Worm (Caenorhabditis elegans) whole organism, L4 larva: ENCODE results near the gene W02B3.7.

ENCODE experiments used
- ZK337.2 ChIP-seq: fragments of 200-800 bp; sonication (Bioruptor generic); IDR thresholded peaks from 2 replicates; pipeline ENCODE4 v1.3.6; 2022; ENCODE audit warnings: missing genetic modification reagents, missing genetic modification characterization, missing compliant biosample characterization
- aha-1 ChIP-seq: fragments of 150-350 bp; peaks from one replicate; lab custom pipeline; 2014; ENCODE audit warnings: missing biosample characterization, missing genetic modification characterization
- ama-1 ChIP-seq: fragments of 150-350 bp; optimal IDR thresholded peaks from 2 replicates; lab custom pipeline; 2014; ENCODE audit warnings: inconsistent platforms, mixed read lengths
- ces-1 ChIP-seq: fragments of 150-350 bp; sonication (generic microtip); optimal IDR thresholded peaks from 4 replicates; lab custom pipeline; 2014; ENCODE audit warnings: missing biosample characterization, missing genetic modification reagents, missing genetic modification characterization
- daf-16 ChIP-seq, 3 experiments: sonication (generic microtip); optimal IDR thresholded peaks; 2 replicates each; lab custom pipeline; 2016 to 2017; ENCODE audit warnings: missing genetic modification characterization in 3 of 3, missing genetic modification reagents in 3 of 3, mild to moderate bottlenecking in 2 of 3, missing compliant biosample characterization in 2 of 3, missing biosample characterization in 1 of 3, moderate library complexity in 1 of 3
- dmd-6 ChIP-seq: fragments of 200-800 bp; sonication (Bioruptor generic); IDR thresholded peaks from 2 replicates; pipeline ENCODE4 v1.3.6; 2022; ENCODE audit warnings: missing genetic modification reagents, missing genetic modification characterization, missing compliant biosample characterization
- duxl-1 ChIP-seq: sonication (generic microtip); optimal IDR thresholded peaks from 2 replicates; lab custom pipeline; 2016; ENCODE audit warnings: mild to moderate bottlenecking, missing genetic modification characterization, moderate library complexity, missing compliant biosample characterization; ENCODE audit not compliant: poor library complexity
- fos-1 ChIP-seq: fragments of 150-350 bp; optimal IDR thresholded peaks from 2 replicates; lab custom pipeline; 2014; ENCODE audit warnings: missing biosample characterization, missing genetic modification characterization
- gei-8 ChIP-seq: fragments of 200-800 bp; sonication (Bioruptor generic); optimal IDR thresholded peaks from 2 replicates; lab custom pipeline; 2018; ENCODE audit warnings: mild to moderate bottlenecking, missing genetic modification characterization, missing compliant biosample characterization
- hif-1 ChIP-seq, 2 experiments: sonication (generic microtip); optimal IDR thresholded peaks; 2 replicates each; lab custom pipeline; 2016 to 2017; ENCODE audit warnings: missing compliant biosample characterization in 2 of 2, missing genetic modification characterization in 2 of 2, missing genetic modification reagents in 2 of 2, missing genotype in 2 of 2, mild to moderate bottlenecking in 1 of 2
- hlh-11 ChIP-seq: fragments of 200-800 bp; sonication (Bioruptor generic); optimal IDR thresholded peaks from 2 replicates; lab custom pipeline; 2018; ENCODE audit warnings: mild to moderate bottlenecking, missing genetic modification characterization, missing compliant biosample characterization
- hmg-1.1 ChIP-seq: fragments of 200-800 bp; sonication (Bioruptor generic); IDR thresholded peaks from 2 replicates; pipeline ENCODE4 v1.3.6; 2022; ENCODE audit warnings: missing genetic modification reagents, missing genetic modification characterization, missing compliant biosample characterization
- lin-29 ChIP-seq: fragments of 200-800 bp; sonication (Bioruptor generic); IDR thresholded peaks from 2 replicates; pipeline ENCODE4 v1.3.6; 2022; ENCODE audit warnings: missing genetic modification reagents, missing genetic modification characterization, missing compliant biosample characterization
- lin-38 ChIP-seq: fragments of 200-800 bp; sonication (Bioruptor generic); IDR thresholded peaks from 2 replicates; pipeline ENCODE4 v1.3.6; 2022; ENCODE audit warnings: missing genetic modification reagents, missing genetic modification characterization, missing compliant biosample characterization
- lin-39 ChIP-seq: fragments of 150-350 bp; optimal IDR thresholded peaks from 2 replicates; lab custom pipeline; 2014; ENCODE audit warnings: missing biosample characterization, missing genetic modification reagents, missing genetic modification characterization
- mdl-1 ChIP-seq, 2 experiments: fragments of 150-350 bp in 1 of 2; sonication (generic microtip) in 1 of 2; optimal IDR thresholded peaks; 2 replicates each; lab custom pipeline; 2014 to 2017; ENCODE audit warnings: missing biosample characterization in 2 of 2, missing genetic modification characterization in 2 of 2
- mdt-29 ChIP-seq: fragments of 200-800 bp; sonication (Bioruptor generic); IDR thresholded peaks from 2 replicates; pipeline ENCODE4 v1.3.6; 2022; ENCODE audit warnings: missing genetic modification reagents, missing genetic modification characterization, missing compliant biosample characterization
- nhr-102 ChIP-seq: sonication (generic microtip); optimal IDR thresholded peaks from 2 replicates; lab custom pipeline; 2016; ENCODE audit warnings: mild to moderate bottlenecking, missing genetic modification characterization, moderate library complexity, missing compliant biosample characterization
- nhr-111 ChIP-seq: fragments of 200-800 bp; sonication (Bioruptor generic); optimal IDR thresholded peaks from 2 replicates; lab custom pipeline; 2018; ENCODE audit warnings: mild to moderate bottlenecking, missing genetic modification characterization, missing compliant biosample characterization
- nhr-237 ChIP-seq: sonication (generic microtip); optimal IDR thresholded peaks from 2 replicates; lab custom pipeline; 2017; ENCODE audit warnings: missing biosample characterization, missing genetic modification characterization
- nhr-25 ChIP-seq: sonication (generic microtip); optimal IDR thresholded peaks from 2 replicates; lab custom pipeline; 2017; ENCODE audit warnings: missing genetic modification characterization, mild to moderate bottlenecking, missing compliant biosample characterization, antibody characterized with exemption, moderate library complexity, borderline replicate concordance; ENCODE audit not compliant: insufficient read depth
- nhr-28 ChIP-seq: fragments of 150-350 bp; optimal IDR thresholded peaks from 2 replicates; lab custom pipeline; 2014; ENCODE audit warnings: missing biosample characterization, missing genetic modification characterization
- nhr-6 ChIP-seq: fragments of 150-350 bp; optimal IDR thresholded peaks from 2 replicates; lab custom pipeline; 2014; ENCODE audit warnings: missing biosample characterization, missing genetic modification characterization
- nhr-76 ChIP-seq: fragments of 150-350 bp; optimal IDR thresholded peaks from 2 replicates; lab custom pipeline; 2014; ENCODE audit warnings: missing biosample characterization, missing genetic modification characterization
- nhr-77 ChIP-seq: fragments of 150-350 bp; optimal IDR thresholded peaks from 2 replicates; lab custom pipeline; 2014; ENCODE audit warnings: missing biosample characterization, missing genetic modification characterization
- pha-4 ChIP-seq, 2 experiments: fragments of 150-350 bp in 1 of 2; fragments of 200-800 bp in 1 of 2; sonication (Bioruptor generic) in 1 of 2; IDR thresholded peaks in 1 of 2; optimal IDR thresholded peaks in 1 of 2; 2 replicates each; pipeline versions ENCODE4 v1.3.6 to Lab custom; 2014 to 2022; ENCODE audit warnings: missing genetic modification characterization in 2 of 2, missing genetic modification reagents in 2 of 2, missing biosample characterization in 1 of 2, missing compliant biosample characterization in 1 of 2
- rbr-2 ChIP-seq: sonication (generic microtip); optimal IDR thresholded peaks from 2 replicates; lab custom pipeline; 2016; ENCODE audit warnings: missing genotype, missing genetic modification characterization, missing compliant biosample characterization
- set-16 ChIP-seq: fragments of 200-800 bp; sonication (Bioruptor generic); IDR thresholded peaks from 2 replicates; pipeline ENCODE4 v1.3.6; 2022; ENCODE audit warnings: missing genetic modification reagents, missing genetic modification characterization, missing compliant biosample characterization
- snpc-4 ChIP-seq: fragments of 150-350 bp; optimal IDR thresholded peaks from 2 replicates; lab custom pipeline; 2014; ENCODE audit warnings: missing biosample characterization, missing genetic modification characterization
- spr-3 ChIP-seq: fragments of 200-800 bp; sonication (Bioruptor generic); optimal IDR thresholded peaks from 2 replicates; lab custom pipeline; 2018; ENCODE audit warnings: mild to moderate bottlenecking, missing genetic modification characterization, missing compliant biosample characterization
- tag-97 ChIP-seq: fragments of 200-800 bp; sonication (Bioruptor generic); IDR thresholded peaks from 2 replicates; pipeline ENCODE4 v1.3.6; 2022; ENCODE audit warnings: missing genetic modification characterization, missing compliant biosample characterization
- unc-39 ChIP-seq: sonication (generic microtip); optimal IDR thresholded peaks from 2 replicates; lab custom pipeline; 2017; ENCODE audit warnings: missing biosample characterization, missing genetic modification characterization
- unc-62 ChIP-seq, 3 experiments: fragments of 150-350 bp in 1 of 3; sonication (generic microtip); optimal IDR thresholded peaks in 2 of 3; peaks in 1 of 3; 1 replicate in 1 of 3; 2 replicates in 2 of 3; lab custom pipeline; 2014 to 2017; ENCODE audit warnings: missing biosample characterization in 3 of 3, missing genetic modification characterization in 3 of 3, missing genetic modification reagents in 3 of 3, missing genotype in 1 of 3
- zip-2 ChIP-seq: fragments of 150-350 bp; optimal IDR thresholded peaks from 2 replicates; lab custom pipeline; 2014; ENCODE audit warnings: missing biosample characterization, missing genetic modification characterization
- ztf-11 ChIP-seq: fragments of 150-350 bp; optimal IDR thresholded peaks from 2 replicates; lab custom pipeline; 2014; ENCODE audit warnings: missing biosample characterization, missing genetic modification characterization

W02B3.7 gene

ce11 chrIII:650539-650938 is 41.3 kb downstream of the W02B3.7 start:
- TF ChIP-seq lin-29 (GFP tag; lab: Robert Waterston, UW) (no peak), nhr-6 (tag; lab: Kevin White, UChicago) (no peak), snpc-4 (tag; lab: Kevin White, UChicago) (no peak), ZK337.2 (GFP tag; lab: Robert Waterston, UW) (no peak), nhr-237 (tag; lab: Kevin White, UChicago) (no peak), tag-97 (GFP tag; lab: Robert Waterston, UW) (no peak), set-16 (no peak), aha-1 (tag; lab: Kevin White, UChicago) (peak; percentile 87), fos-1 (tag; lab: Kevin White, UChicago) (no peak), unc-39 (tag; lab: Kevin White, UChicago) (no peak), ama-1 (lab: Kevin White, UChicago) (no peak), lin-39 (no peak), ztf-11 (no peak), hlh-11 (tag; lab: Kevin White, UChicago) (no peak), ces-1 (GFP tag; lab: Kevin White, UChicago) (no peak), nhr-28 (tag; lab: Kevin White, UChicago) (peak; percentile 58), duxl-1 (tag; lab: Kevin White, UChicago) (no peak), zip-2 (no peak), mdt-29 (GFP tag; lab: Robert Waterston, UW) (no peak), nhr-25 (tag; lab: Kevin White, UChicago) (no peak), mdl-1 (tag; optimal IDR thresholded peaks at IDR 0.05; lab: Kevin White, UChicago) (peak in 1 of 2 experiments; percentile 2), spr-3 (GFP tag; lab: Kevin White, UChicago) (no peak)
- TF ChIP-seq, all 104 proteins: peak for 3

- no peak for TF ChIP-seq nhr-77 (tag; lab: Kevin White, UChicago)
- TF ChIP-seq nhr-28 (tag; lab: Kevin White, UChicago): peak; percentile 52
- no peak for TF ChIP-seq nhr-76 (tag; lab: Kevin White, UChicago)
- TF ChIP-seq hif-1 (tag; optimal IDR thresholded peaks at IDR 0.05; lab: Kevin White, UChicago): no peak
- TF ChIP-seq, all 104 proteins: peak for 1
These were observed 41.9 kb downstream of the W02B3.7 start for ce11 chrIII:649935-650334.

ce11 chrIII:647248-647647 is 44.6 kb downstream of the W02B3.7 start:
- TF ChIP-seq aha-1 (tag; lab: Kevin White, UChicago) (peak; percentile 41), daf-16 (GFP tag; optimal IDR thresholded peaks at IDR 0.05; lab: Kevin White, UChicago) (peak in 1 of 2 experiments; percentile 21), daf-16 (tag; optimal IDR thresholded peaks at IDR 0.05; lab: Kevin White, UChicago) (no peak), rbr-2 (tag; lab: Kevin White, UChicago) (peak; percentile 8), lin-38 (GFP tag; lab: Robert Waterston, UW) (0 out of 2 replicates have a peak, but pooled peaks have one; percentile 25), hmg-1.1 (GFP tag; lab: Robert Waterston, UW) (0 out of 2 replicates have a peak, but pooled peaks have one; percentile 25), pha-4 (GFP tag; IDR thresholded peaks at IDR 0.05; lab: Robert Waterston, UW) (no peak), pha-4 (tag; optimal IDR thresholded peaks at IDR 0.05; lab: Kevin White, UChicago) (peak; percentile 42), nhr-102 (no peak), hlh-11 (tag; lab: Kevin White, UChicago) (peak; percentile 2), hif-1 (tag; optimal IDR thresholded peaks at IDR 0.05; lab: Kevin White, UChicago) (peak in 1 of 2 experiments; percentile 35), lin-29 (GFP tag; lab: Robert Waterston, UW) (no peak), nhr-111 (GFP tag; lab: Kevin White, UChicago) (no peak), dmd-6 (no peak)

ce11 chrIII:646454-646853 is 45.4 kb downstream of the W02B3.7 start, which contains the start of gene orai-1:
Gene orai-1, plus strand, starts transcription at chrIII:646754.
- peak; percentile 59 for TF ChIP-seq lin-38 (GFP tag; lab: Robert Waterston, UW)
- peak in 1 of 2 experiments; percentile 23 for TF ChIP-seq unc-62 (GFP tag; optimal IDR thresholded peaks at IDR 0.05 in 1 of 2; lab: Kevin White, UChicago)
- TF ChIP-seq unc-62 (tag; optimal IDR thresholded peaks at IDR 0.05; lab: Kevin White, UChicago): no peak
- no peak for TF ChIP-seq hmg-1.1 (GFP tag; lab: Robert Waterston, UW)
- peak; percentile 8 for TF ChIP-seq gei-8
